Worm (Caenorhabditis elegans) whole organism, late embryonic: ENCODE measurements around the gene K03H1.13.

Source experiments
- ama-1 ChIP-seq: fragments of 150-350 bp; optimal IDR thresholded peaks from 2 replicates; lab custom pipeline; 2014
- ceh-18 ChIP-seq: sonication (generic microtip); optimal IDR thresholded peaks from 2 replicates; lab custom pipeline; 2016; ENCODE audit warnings: missing genetic modification characterization, missing compliant biosample characterization
- dmd-4 ChIP-seq: sonication (generic microtip); optimal IDR thresholded peaks from 2 replicates; lab custom pipeline; 2016; ENCODE audit warnings: borderline replicate concordance, missing genetic modification characterization, missing compliant biosample characterization
- elt-2 ChIP-seq: sonication (generic microtip); optimal IDR thresholded peaks from 2 replicates; lab custom pipeline; 2016; ENCODE audit warnings: missing genetic modification reagents, missing genetic modification characterization, missing compliant biosample characterization
- fkh-10 ChIP-seq: fragments of 150-350 bp; optimal IDR thresholded peaks from 2 replicates; lab custom pipeline; 2014; ENCODE audit warnings: missing biosample characterization, missing genetic modification reagents, missing genetic modification characterization
- hlh-15 ChIP-seq: sonication (generic microtip); optimal IDR thresholded peaks from 2 replicates; lab custom pipeline; 2016; ENCODE audit warnings: missing genetic modification characterization, missing compliant biosample characterization
- nfya-1 ChIP-seq: sonication (generic microtip); optimal IDR thresholded peaks from 2 replicates; lab custom pipeline; 2017; ENCODE audit warnings: missing genetic modification characterization, mild to moderate bottlenecking, missing compliant biosample characterization, antibody characterized with exemption, moderate library complexity
- tbx-2 ChIP-seq: sonication (generic microtip); optimal IDR thresholded peaks from 2 replicates; lab custom pipeline; 2016; ENCODE audit warnings: missing genetic modification characterization, missing compliant biosample characterization

- TF ChIP-seq nfya-1: no peak
- no peak for TF ChIP-seq tbx-2 (tag; lab: Kevin White, UChicago)
- TF ChIP-seq ama-1 (lab: Kevin White, UChicago): no peak
- TF ChIP-seq ceh-18 (tag; lab: Kevin White, UChicago): no peak
- no peak for TF ChIP-seq hlh-15
- TF ChIP-seq dmd-4: no peak
- TF ChIP-seq fkh-10 (GFP tag; lab: Kevin White, UChicago): no peak
- no peak for TF ChIP-seq elt-2 (tag; lab: Kevin White, UChicago)
Observed at ce11 chrIII:9956123-9956522, 6.0 kb upstream of the K03H1.13 start, which contains the start of gene mog-1.
